Worm (Caenorhabditis elegans): ENCODE data around the gene F13H8.2.

ce11 chrII:6322979-6323378, 52.8 kb downstream of the F13H8.2 start, which contains the start of gene C32D5.4:
- TF ChIP-seq lsy-2 (tag; optimal IDR thresholded peaks at IDR 0.05) (no peak), lin-13 (GFP tag; optimal IDR thresholded peaks at IDR 0.05) (no peak), unc-62 (GFP tag; optimal IDR thresholded peaks at IDR 0.05) (no peak), lin-11 (tag; optimal IDR thresholded peaks at IDR 0.05) (no peak), Y55F3AM.14 (GFP tag; optimal IDR thresholded peaks at IDR 0.05) (no peak), ceh-16 (tag; optimal IDR thresholded peaks at IDR 0.05) (no peak), zag-1 (tag; optimal IDR thresholded peaks at IDR 0.05) (no peak), ztf-11 (tag; optimal IDR thresholded peaks at IDR 0.05) (no peak), elt-1 (tag; optimal IDR thresholded peaks at IDR 0.05) (no peak), ama-1 (optimal IDR thresholded peaks at IDR 0.05) (no peak), ztf-4 (tag; optimal IDR thresholded peaks at IDR 0.05) (no peak), skn-1 (tag; optimal IDR thresholded peaks at IDR 0.05) (no peak)
